Fruit fly (Drosophila melanogaster): ENCODE measurements around the gene LysE.

LysE gene

DNA sequence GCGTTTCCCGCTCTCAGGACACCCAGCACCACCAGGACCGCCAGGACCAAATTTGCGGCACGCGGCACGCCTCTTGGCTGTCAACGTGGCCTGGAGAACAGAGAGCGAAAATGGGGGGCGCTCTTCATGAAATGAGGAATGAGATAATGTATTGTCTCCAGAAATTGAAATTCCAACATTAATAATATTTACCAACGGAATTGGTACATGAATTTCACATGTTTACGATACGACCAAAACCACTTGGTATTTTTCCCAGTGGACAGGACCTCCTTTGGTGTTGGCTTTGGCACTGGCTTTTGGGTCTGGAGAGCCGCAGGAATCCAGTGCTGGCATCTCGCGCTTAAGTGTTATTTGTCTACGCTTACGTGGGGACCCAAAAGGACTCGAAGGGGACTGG is 29.2 kb upstream of the LysE start (continued):
- TF ChIP-seq mam (GFP tag; optimal IDR thresholded peaks at IDR 0.05) (peak; percentile 20), nmo (GFP tag; optimal IDR thresholded peaks at IDR 0.05) (no peak), Hsf (GFP tag; optimal IDR thresholded peaks at IDR 0.05) (no peak), Lhr (GFP tag; optimal IDR thresholded peaks at IDR 0.05) (no peak), CG2120 (GFP tag; optimal IDR thresholded peaks at IDR 0.05) (peak; percentile 56), Bgb (GFP tag; IDR thresholded peaks at IDR 0.05; ENCODE audit: partially characterized antibody) (no peak), Gug (GFP tag; IDR thresholded peaks at IDR 0.05) (peak; percentile 34; the same call in 1 of the 4 replicates), CG13296 (GFP tag; optimal IDR thresholded peaks at IDR 0.05) (peak; percentile 19), Adf1 (GFP tag; IDR thresholded peaks at IDR 0.05) (no peak), oc (tag; optimal IDR thresholded peaks at IDR 0.05) (no peak), CG32532 (GFP tag; IDR thresholded peaks at IDR 0.05) (peak; percentile 48), CG13624 (GFP tag; optimal IDR thresholded peaks at IDR 0.05) (no peak), Nf-YC (tag; optimal IDR thresholded peaks at IDR 0.05) (no peak), CG16779 (GFP tag; IDR thresholded peaks at IDR 0.05) (no peak), Ets65A (GFP tag) (peak; percentile 87), CG14014 (GFP tag; IDR thresholded peaks at IDR 0.05) (0 out of 2 replicates have a peak, but pooled peaks have one; percentile 44), Med (GFP tag) (peak; percentile 74), vvl (GFP tag; IDR thresholded peaks at IDR 0.05) (0 out of 2 replicates have a peak, but pooled peaks have one; percentile 13), Atf6 (GFP tag; IDR thresholded peaks at IDR 0.05) (peak; percentile 31; the same call in 1 of the 2 replicates), CG17328 (GFP tag; IDR thresholded peaks at IDR 0.05) (0 out of 2 replicates have a peak, but pooled peaks have one; percentile 13), CG8290 (GFP tag; optimal IDR thresholded peaks at IDR 0.05) (no peak), CG8290 (tag; optimal IDR thresholded peaks at IDR 0.05) (peak in 1 of 2 experiments; percentile 60), slbo (GFP tag; IDR thresholded peaks at IDR 0.05) (peak; percentile 58), slou (GFP tag; optimal IDR thresholded peaks at IDR 0.05) (no peak), Dbx (GFP tag; IDR thresholded peaks at IDR 0.05) (peak; percentile 60; the same call in 1 of the 3 replicates), twi (tag; optimal IDR thresholded peaks at IDR 0.05) (no peak), esg (GFP tag; conservative IDR thresholded peaks at IDR 0.05) (no peak), gcm (GFP tag; optimal IDR thresholded peaks at IDR 0.05) (no peak), cwo (GFP tag; optimal IDR thresholded peaks at IDR 0.05) (peak; percentile 31), Ada2b (GFP tag; IDR thresholded peaks at IDR 0.05) (no peak), gem (tag; optimal IDR thresholded peaks at IDR 0.05) (peak; percentile 13), lmd (GFP tag; IDR thresholded peaks at IDR 0.05) (peak; percentile 34; the same call in 1 of the 2 replicates), Awh (GFP tag; IDR thresholded peaks at IDR 0.05) (no peak), dimm (GFP tag; IDR thresholded peaks at IDR 0.05) (0 out of 2 replicates have a peak, but pooled peaks have one; percentile 18), CG14441 (GFP tag; IDR thresholded peaks at IDR 0.05) (peak; percentile 60), Dp (GFP tag; optimal IDR thresholded peaks at IDR 0.05) (no peak), CG2678 (tag; optimal IDR thresholded peaks at IDR 0.05) (peak; percentile 41), H2.0 (GFP tag; IDR thresholded peaks at IDR 0.05) (peak; percentile 16; the same call in 1 of the 2 replicates), CG2712 (tag; optimal IDR thresholded peaks at IDR 0.05) (no peak), amos (GFP tag; IDR thresholded peaks at IDR 0.05; ENCODE audit: partially characterized antibody) (no peak), CG9215 (GFP tag; IDR thresholded peaks at IDR 0.05) (peak; percentile 37; the same call in 1 of the 2 replicates), CG12299 (tag; optimal IDR thresholded peaks at IDR 0.05) (no peak), CG11247 (GFP tag; IDR thresholded peaks at IDR 0.05) (peak; percentile 45), Hmr (GFP tag; optimal IDR thresholded peaks at IDR 0.05) (peak; percentile 29), Oaz (GFP tag; IDR thresholded peaks at IDR 0.05) (0 out of 2 replicates have a peak, but pooled peaks have one; percentile 27), Fer3 (tag; optimal IDR thresholded peaks at IDR 0.05) (peak; percentile 7), CG15269 (tag; optimal IDR thresholded peaks at IDR 0.05) (peak; percentile 14), prd (optimal IDR thresholded peaks at IDR 0.05) (no peak), prd (GFP tag; IDR thresholded peaks at IDR 0.05) (peak; percentile 28; the same call in 1 of the 3 replicates), CG7556 (GFP tag; optimal IDR thresholded peaks at IDR 0.05) (peak; percentile 24), Ptx1 (GFP tag; IDR thresholded peaks at IDR 0.05) (peak; percentile 35; the same call in 1 of the 2 replicates), CG4282 (GFP tag; optimal IDR thresholded peaks at IDR 0.05) (no peak)
